Worm (Caenorhabditis elegans) whole organism, L4 larva: ENCODE results near the gene srxa-12.

Experiments
- F26F4.8 ChIP-seq: fragments of 200-800 bp; sonication (Bioruptor generic); conservative IDR thresholded peaks from 2 replicates; pipeline ENCODE4 v1.3.6; 2022; ENCODE audit warnings: missing genetic modification characterization, missing compliant biosample characterization
- F37D6.2 ChIP-seq: sonication (generic microtip); optimal IDR thresholded peaks from 2 replicates; lab custom pipeline; 2016; ENCODE audit warnings: mild to moderate bottlenecking, missing genetic modification characterization, missing compliant biosample characterization
- T20F7.1 ChIP-seq: fragments of 200-800 bp; sonication (Bioruptor generic); optimal IDR thresholded peaks from 2 replicates; lab custom pipeline; 2018; ENCODE audit warnings: mild to moderate bottlenecking, missing genetic modification characterization, missing compliant biosample characterization
- Y105C5A.15 ChIP-seq: fragments of 200-800 bp; sonication (Bioruptor generic); IDR thresholded peaks from 2 replicates; pipeline ENCODE4 v1.3.6; 2022; ENCODE audit warnings: missing genetic modification characterization, missing compliant biosample characterization
- Y75B8A.6 ChIP-seq: fragments of 200-800 bp; sonication (Bioruptor generic); IDR thresholded peaks from 2 replicates; pipeline ENCODE4 v1.3.6; 2022; ENCODE audit warnings: missing genetic modification reagents, missing genetic modification characterization, missing compliant biosample characterization
- aha-1 ChIP-seq: fragments of 150-350 bp; peaks from one replicate; lab custom pipeline; 2014; ENCODE audit warnings: missing biosample characterization, missing genetic modification characterization
- ama-1 ChIP-seq: fragments of 150-350 bp; optimal IDR thresholded peaks from 2 replicates; lab custom pipeline; 2014; ENCODE audit warnings: inconsistent platforms, mixed read lengths
- arid-1 ChIP-seq: fragments of 200-800 bp; sonication (Bioruptor generic); conservative IDR thresholded peaks from 2 replicates; pipeline ENCODE4 v1.3.6; 2022; ENCODE audit warnings: missing genetic modification reagents, missing genetic modification characterization, missing compliant biosample characterization
- ceh-32 ChIP-seq: sonication (generic microtip); optimal IDR thresholded peaks from 2 replicates; lab custom pipeline; 2016; ENCODE audit warnings: mild to moderate bottlenecking, missing genetic modification characterization, missing compliant biosample characterization; ENCODE audit not compliant: poor library complexity
- ceh-62 ChIP-seq: sonication (generic microtip); optimal IDR thresholded peaks from 2 replicates; lab custom pipeline; 2017; ENCODE audit warnings: missing biosample characterization, missing genetic modification characterization
- daf-12 ChIP-seq: fragments of 150-350 bp; optimal IDR thresholded peaks from 2 replicates; lab custom pipeline; 2014; ENCODE audit warnings: missing biosample characterization, missing genetic modification reagents, missing genetic modification characterization
- daf-16 ChIP-seq, 3 experiments: sonication (generic microtip); optimal IDR thresholded peaks; 2 replicates each; lab custom pipeline; 2016 to 2017; ENCODE audit warnings: missing genetic modification characterization in 3 of 3, missing genetic modification reagents in 3 of 3, mild to moderate bottlenecking in 2 of 3, missing compliant biosample characterization in 2 of 3, missing biosample characterization in 1 of 3, moderate library complexity in 1 of 3
- daf-8 ChIP-seq: fragments of 200-800 bp; sonication (Bioruptor generic); IDR thresholded peaks from 2 replicates; pipeline ENCODE4 v1.3.6; 2022; ENCODE audit warnings: missing genetic modification characterization, missing compliant biosample characterization
- dmd-6 ChIP-seq: fragments of 200-800 bp; sonication (Bioruptor generic); IDR thresholded peaks from 2 replicates; pipeline ENCODE4 v1.3.6; 2022; ENCODE audit warnings: missing genetic modification reagents, missing genetic modification characterization, missing compliant biosample characterization
- dve-1 ChIP-seq: sonication (generic microtip); optimal IDR thresholded peaks from 2 replicates; lab custom pipeline; 2017; ENCODE audit warnings: antibody characterized with exemption, mild to moderate bottlenecking, missing genetic modification characterization, missing compliant biosample characterization; ENCODE audit not compliant: insufficient read depth
- fos-1 ChIP-seq: fragments of 150-350 bp; optimal IDR thresholded peaks from 2 replicates; lab custom pipeline; 2014; ENCODE audit warnings: missing biosample characterization, missing genetic modification characterization
- hif-1 ChIP-seq, 2 experiments: sonication (generic microtip); optimal IDR thresholded peaks; 2 replicates each; lab custom pipeline; 2016 to 2017; ENCODE audit warnings: missing compliant biosample characterization in 2 of 2, missing genetic modification characterization in 2 of 2, missing genetic modification reagents in 2 of 2, missing genotype in 2 of 2, mild to moderate bottlenecking in 1 of 2
- hlh-11 ChIP-seq: fragments of 200-800 bp; sonication (Bioruptor generic); optimal IDR thresholded peaks from 2 replicates; lab custom pipeline; 2018; ENCODE audit warnings: mild to moderate bottlenecking, missing genetic modification characterization, missing compliant biosample characterization
- lim-7 ChIP-seq: fragments of 200-800 bp; sonication (Bioruptor generic); IDR thresholded peaks from 2 replicates; pipeline ENCODE4 v1.3.6; 2022; ENCODE audit warnings: missing genetic modification characterization, missing compliant biosample characterization
- lin-1 ChIP-seq: fragments of 200-800 bp; sonication (Bioruptor generic); IDR thresholded peaks from 2 replicates; pipeline ENCODE4 v1.3.6; 2022; ENCODE audit warnings: missing genetic modification reagents, missing genetic modification characterization, missing compliant biosample characterization
- lin-15B ChIP-seq: fragments of 150-350 bp; sonication (generic microtip); optimal IDR thresholded peaks from 3 replicates; lab custom pipeline; 2014; ENCODE audit warnings: missing biosample characterization, missing genetic modification characterization
- lin-39 ChIP-seq: fragments of 150-350 bp; optimal IDR thresholded peaks from 2 replicates; lab custom pipeline; 2014; ENCODE audit warnings: missing biosample characterization, missing genetic modification reagents, missing genetic modification characterization
- lsy-2 ChIP-seq, 2 experiments: fragments of 150-350 bp in 1 of 2; sonication (generic microtip) in 1 of 2; optimal IDR thresholded peaks; 2 replicates each; lab custom pipeline; 2014 to 2017; ENCODE audit warnings: missing biosample characterization in 2 of 2, missing genetic modification characterization in 2 of 2
- mdl-1 ChIP-seq, 2 experiments: fragments of 150-350 bp in 1 of 2; sonication (generic microtip) in 1 of 2; optimal IDR thresholded peaks; 2 replicates each; lab custom pipeline; 2014 to 2017; ENCODE audit warnings: missing biosample characterization in 2 of 2, missing genetic modification characterization in 2 of 2
- mes-2 ChIP-seq: sonication (generic microtip); optimal IDR thresholded peaks from 2 replicates; lab custom pipeline; 2016; ENCODE audit warnings: missing genotype, mild to moderate bottlenecking, missing genetic modification characterization, missing compliant biosample characterization; ENCODE audit not compliant: poor library complexity, severe bottlenecking
- nhr-10 ChIP-seq: fragments of 150-350 bp; optimal IDR thresholded peaks from 2 replicates; lab custom pipeline; 2014; ENCODE audit warnings: missing biosample characterization, missing genetic modification characterization
- nhr-102 ChIP-seq: sonication (generic microtip); optimal IDR thresholded peaks from 2 replicates; lab custom pipeline; 2016; ENCODE audit warnings: mild to moderate bottlenecking, missing genetic modification characterization, moderate library complexity, missing compliant biosample characterization
- nhr-111 ChIP-seq: fragments of 200-800 bp; sonication (Bioruptor generic); optimal IDR thresholded peaks from 2 replicates; lab custom pipeline; 2018; ENCODE audit warnings: mild to moderate bottlenecking, missing genetic modification characterization, missing compliant biosample characterization
- nhr-25 ChIP-seq: sonication (generic microtip); optimal IDR thresholded peaks from 2 replicates; lab custom pipeline; 2017; ENCODE audit warnings: missing genetic modification characterization, mild to moderate bottlenecking, missing compliant biosample characterization, antibody characterized with exemption, moderate library complexity, borderline replicate concordance; ENCODE audit not compliant: insufficient read depth
- nhr-28 ChIP-seq: fragments of 150-350 bp; optimal IDR thresholded peaks from 2 replicates; lab custom pipeline; 2014; ENCODE audit warnings: missing biosample characterization, missing genetic modification characterization
- nhr-42 ChIP-seq: fragments of 200-800 bp; sonication (Bioruptor generic); IDR thresholded peaks from 2 replicates; pipeline ENCODE4 v1.3.6; 2022; ENCODE audit warnings: missing genetic modification characterization, missing compliant biosample characterization
- nhr-48 ChIP-seq: sonication (generic microtip); optimal IDR thresholded peaks from 2 replicates; lab custom pipeline; 2016; ENCODE audit warnings: mild to moderate bottlenecking, missing genetic modification characterization, missing compliant biosample characterization
- nhr-6 ChIP-seq: fragments of 150-350 bp; optimal IDR thresholded peaks from 2 replicates; lab custom pipeline; 2014; ENCODE audit warnings: missing biosample characterization, missing genetic modification characterization
- nhr-77 ChIP-seq: fragments of 150-350 bp; optimal IDR thresholded peaks from 2 replicates; lab custom pipeline; 2014; ENCODE audit warnings: missing biosample characterization, missing genetic modification characterization
- php-3 ChIP-seq: fragments of 200-800 bp; sonication (Bioruptor generic); IDR thresholded peaks from 2 replicates; pipeline ENCODE4 v1.3.6; 2022; ENCODE audit warnings: missing genetic modification reagents, missing genetic modification characterization, missing compliant biosample characterization
- pqm-1 ChIP-seq: sonication (generic microtip); optimal IDR thresholded peaks from 2 replicates; lab custom pipeline; 2017; ENCODE audit warnings: missing biosample characterization, missing genetic modification characterization
- saeg-2 ChIP-seq: fragments of 200-800 bp; sonication (Bioruptor generic); IDR thresholded peaks from 2 replicates; pipeline ENCODE4 v1.3.6; 2022; ENCODE audit warnings: missing genetic modification reagents, missing genetic modification characterization, missing compliant biosample characterization
- unc-130 ChIP-seq: sonication (generic microtip); optimal IDR thresholded peaks from 2 replicates; lab custom pipeline; 2016; ENCODE audit warnings: missing genetic modification reagents, missing genetic modification characterization, missing compliant biosample characterization
- vab-7 ChIP-seq: fragments of 200-800 bp; sonication (Bioruptor generic); IDR thresholded peaks from 2 replicates; pipeline ENCODE4 v1.3.6; 2022; ENCODE audit warnings: missing genetic modification reagents, missing genetic modification characterization, missing compliant biosample characterization
- ztf-11 ChIP-seq: fragments of 150-350 bp; optimal IDR thresholded peaks from 2 replicates; lab custom pipeline; 2014; ENCODE audit warnings: missing biosample characterization, missing genetic modification characterization

srxa-12 gene

ce11 chrV:13880607-13881006 is 45.9 kb upstream of the srxa-12 start, which contains the start of gene T22G5.3:
T22G5.3 (plus strand) TSS chrV:13880907.
- no peak for TF ChIP-seq ceh-32 (tag; lab: Kevin White, UChicago)
- TF ChIP-seq F37D6.2: no peak
- no peak for TF ChIP-seq lim-7
- TF ChIP-seq fos-1 (tag; lab: Kevin White, UChicago): no peak
- TF ChIP-seq unc-130 (GFP tag; lab: Kevin White, UChicago): no peak
- no peak for TF ChIP-seq lsy-2 (tag; optimal IDR thresholded peaks at IDR 0.05; lab: Kevin White, UChicago)
- no peak for TF ChIP-seq mdl-1 (tag; optimal IDR thresholded peaks at IDR 0.05; lab: Kevin White, UChicago)
- no peak for TF ChIP-seq nhr-25 (tag; lab: Kevin White, UChicago)
- no peak for TF ChIP-seq pqm-1

DNA sequence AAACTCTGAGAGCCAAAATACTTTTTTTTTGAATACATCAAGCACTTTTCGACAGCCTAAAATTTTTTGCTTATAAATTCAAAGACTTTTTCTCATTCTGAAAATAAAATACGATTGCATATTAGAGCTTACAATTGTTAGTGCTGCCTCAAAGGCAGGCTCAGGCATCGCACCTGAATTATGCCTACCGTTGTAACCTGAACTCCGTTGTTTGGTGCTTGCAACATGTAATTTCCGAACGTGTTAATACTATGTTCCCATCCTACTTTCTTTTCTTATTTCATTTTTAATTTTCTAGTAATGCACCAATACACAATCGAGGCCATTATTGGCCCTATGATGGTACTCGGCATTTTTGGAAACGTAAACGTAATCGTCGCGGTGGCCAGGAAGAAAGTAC is 39.1 kb upstream of the srxa-12 start, which contains the start of gene srsx-19:
TSS of gene srsx-19 (plus strand) at position 301 of the 400 bp plus-strand sequence.
- peak; percentile 16 for TF ChIP-seq aha-1 (tag; lab: Kevin White, UChicago)
- no peak for TF ChIP-seq arid-1

DNA sequence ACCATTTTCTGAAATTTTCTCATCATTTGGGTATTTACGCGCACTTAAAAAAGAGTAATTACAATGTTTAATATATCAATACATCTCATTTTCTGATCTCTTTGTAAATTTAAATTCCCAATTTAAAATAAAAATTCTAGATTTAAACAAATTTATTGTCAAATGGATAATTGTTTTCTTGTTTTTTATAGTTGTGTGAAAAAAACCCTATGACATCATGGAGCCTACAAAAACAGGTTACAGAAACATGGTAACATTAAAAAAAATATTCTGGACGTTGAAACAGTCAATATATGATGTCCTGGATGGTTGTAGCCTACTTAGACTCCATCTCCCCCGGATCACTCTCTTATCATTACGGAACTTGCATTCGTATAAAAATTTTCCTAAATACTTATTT is 37.0 kb upstream of the srxa-12 start, which contains the start of gene spp-12:
TSS of gene spp-12 (plus strand) at position 301 of the 400 bp plus-strand sequence.
- TF ChIP-seq daf-8 (GFP tag; lab: Robert Waterston, UW) (no peak), mdl-1 (tag; optimal IDR thresholded peaks at IDR 0.05; lab: Kevin White, UChicago) (no peak), mes-2 (tag; lab: Kevin White, UChicago) (no peak), T20F7.1 (GFP tag; lab: Kevin White, UChicago) (no peak), ceh-62 (no peak), lin-39 (tag; lab: Kevin White, UChicago) (no peak), nhr-10 (no peak)

ce11 chrV:13890473-13890872 is 36.0 kb upstream of the srxa-12 start, which contains the start of gene lbp-8:
lbp-8 (plus strand) TSS chrV:13890773.
- TF ChIP-seq nhr-6 (tag; lab: Kevin White, UChicago) (no peak), nhr-48 (tag; lab: Kevin White, UChicago) (no peak), saeg-2 (GFP tag; lab: Robert Waterston, UW) (no peak), lin-1 (GFP tag; lab: Robert Waterston, UW) (no peak), F26F4.8 (GFP tag; lab: Robert Waterston, UW) (no peak), Y75B8A.6 (GFP tag; lab: Robert Waterston, UW) (no peak), nhr-25 (tag; lab: Kevin White, UChicago) (no peak), vab-7 (GFP tag; lab: Robert Waterston, UW) (no peak), nhr-77 (tag; lab: Kevin White, UChicago) (no peak), ama-1 (no peak), hif-1 (tag; optimal IDR thresholded peaks at IDR 0.05; lab: Kevin White, UChicago) (no peak), dve-1 (tag; lab: Kevin White, UChicago) (no peak), Y105C5A.15 (GFP tag; lab: Robert Waterston, UW) (no peak), nhr-42 (GFP tag; lab: Robert Waterston, UW) (no peak), nhr-111 (GFP tag; lab: Kevin White, UChicago) (no peak), ztf-11 (tag; lab: Kevin White, UChicago) (no peak)

DNA sequence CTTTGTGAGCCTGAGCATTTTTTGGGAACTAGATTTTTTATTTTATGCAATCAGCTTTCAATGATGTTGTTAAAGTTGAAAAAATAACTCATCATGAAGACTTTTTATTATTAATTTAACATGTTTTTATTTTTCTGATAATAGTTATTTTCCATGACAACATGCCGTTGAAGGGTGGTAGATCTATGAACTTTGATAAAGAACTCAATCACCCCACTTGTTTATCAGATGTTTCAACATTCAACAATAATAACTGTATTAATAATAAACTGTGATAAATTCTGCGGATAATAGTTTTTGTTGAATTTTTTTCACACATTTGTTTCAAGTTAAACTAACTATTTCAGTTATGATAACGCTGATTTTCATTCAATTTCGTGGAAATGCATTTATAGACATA is 35.0 kb upstream of the srxa-12 start:
- no peak for TF ChIP-seq lin-15B (tag; lab: Kevin White, UChicago)
- peak; percentile 76 for TF ChIP-seq dve-1 (tag; lab: Kevin White, UChicago)
- TF ChIP-seq daf-16 (GFP tag; optimal IDR thresholded peaks at IDR 0.05; lab: Kevin White, UChicago): no peak
- TF ChIP-seq daf-16 (tag; optimal IDR thresholded peaks at IDR 0.05; lab: Kevin White, UChicago): peak; percentile 96
- TF ChIP-seq nhr-42 (GFP tag; lab: Robert Waterston, UW): no peak
- no peak for TF ChIP-seq mdl-1 (tag; optimal IDR thresholded peaks at IDR 0.05; lab: Kevin White, UChicago)
- TF ChIP-seq hlh-11 (tag; lab: Kevin White, UChicago): peak; percentile 45
- no peak for TF ChIP-seq Y75B8A.6 (GFP tag; lab: Robert Waterston, UW)
- no peak for TF ChIP-seq nhr-25 (tag; lab: Kevin White, UChicago)
- TF ChIP-seq daf-12: no peak
- peak; percentile 64 for TF ChIP-seq dmd-6 (GFP tag; lab: Robert Waterston, UW)
- TF ChIP-seq nhr-28 (tag; lab: Kevin White, UChicago): peak; percentile 37
- TF ChIP-seq ceh-32 (tag; lab: Kevin White, UChicago): no peak
- TF ChIP-seq nhr-102: no peak
- TF ChIP-seq php-3 (GFP tag; lab: Robert Waterston, UW): peak; percentile 55; the same call in 1 of the 2 replicates
- TF ChIP-seq nhr-77 (tag; lab: Kevin White, UChicago): peak; percentile 53
- TF ChIP-seq unc-130 (GFP tag; lab: Kevin White, UChicago): no peak
- TF ChIP-seq, all 104 proteins: peak for 7
